Fruit fly (Drosophila melanogaster) whole organism, wandering third instar larva: ENCODE measurements around the gene Nrx-IV.

Experiments
- Abd-B ChIP-seq: fragments of >200 bp; optimal IDR thresholded peaks from 2 replicates; lab custom pipeline; 2017; ENCODE audit warnings: missing biosample characterization, missing genetic modification characterization
- CG32264 ChIP-seq: fragments of 200-800 bp; sonication (Bioruptor generic); optimal IDR thresholded peaks from 2 replicates; lab custom pipeline; 2016; ENCODE audit warnings: missing biosample characterization, missing genetic modification characterization
- CG9705 ChIP-seq: fragments of 200-800 bp; sonication (Bioruptor generic); optimal IDR thresholded peaks from 2 replicates; lab custom pipeline; 2018; ENCODE audit warnings: missing biosample characterization, mild to moderate bottlenecking, missing genetic modification characterization
- CrebA ChIP-seq: fragments of 200-800 bp; sonication (Bioruptor generic); optimal IDR thresholded peaks from 2 replicates; lab custom pipeline; 2016; ENCODE audit warnings: missing biosample characterization, mild to moderate bottlenecking, missing genetic modification characterization, borderline replicate concordance
- Dfd ChIP-seq: fragments of >200 bp; optimal IDR thresholded peaks from 2 replicates; lab custom pipeline; 2017; ENCODE audit warnings: missing biosample characterization, missing genetic modification characterization
- GATAd ChIP-seq: sonication (Bioruptor generic); optimal IDR thresholded peaks from 2 replicates; lab custom pipeline; 2016; ENCODE audit warnings: missing biosample characterization, missing genetic modification characterization
- HLH106 ChIP-seq: fragments of 200-800 bp; optimal IDR thresholded peaks from 3 replicates; lab custom pipeline; 2019; ENCODE audit warnings: missing biosample characterization, mild to moderate bottlenecking, missing genetic modification characterization, moderate library complexity
- Hnf4 ChIP-seq: fragments of 200-800 bp; sonication (Bioruptor generic); optimal IDR thresholded peaks from 2 replicates; lab custom pipeline; 2016; ENCODE audit warnings: missing biosample characterization, mild to moderate bottlenecking, missing genetic modification characterization
- Hr78 ChIP-seq: fragments of >200 bp; optimal IDR thresholded peaks from 2 replicates; lab custom pipeline; 2017; ENCODE audit warnings: missing biosample characterization, missing genetic modification characterization
- Hr83 ChIP-seq: fragments of 200-300 bp; sonication (Bioruptor generic); optimal IDR thresholded peaks from 2 replicates; lab custom pipeline; 2016; ENCODE audit warnings: missing biosample characterization, mild to moderate bottlenecking, missing genetic modification characterization, moderate library complexity; ENCODE audit not compliant: poor library complexity, severe bottlenecking
- Jra ChIP-seq: sonication (Bioruptor generic); optimal IDR thresholded peaks from 2 replicates; lab custom pipeline; 2016; ENCODE audit warnings: missing biosample characterization, missing genetic modification characterization
- Mio ChIP-seq: sonication (Bioruptor generic); optimal IDR thresholded peaks from 2 replicates; lab custom pipeline; 2016; ENCODE audit warnings: missing biosample characterization, missing genetic modification characterization
- OdsH ChIP-seq: fragments of 200-800 bp; sonication (Bioruptor generic); optimal IDR thresholded peaks from 2 replicates; lab custom pipeline; 2016; ENCODE audit warnings: missing biosample characterization, mild to moderate bottlenecking, missing genetic modification characterization
- Rel ChIP-seq, 2 experiments: fragments of 200-800 bp; sonication (Bioruptor generic) in 1 of 2; optimal IDR thresholded peaks; 2 replicates in 1 of 2; 3 replicates in 1 of 2; lab custom pipeline; 2016 to 2019; ENCODE audit warnings: mild to moderate bottlenecking in 2 of 2, missing biosample characterization in 2 of 2, missing genetic modification characterization in 2 of 2, moderate library complexity in 1 of 2
- Sp1 ChIP-seq: fragments of 200-800 bp; sonication (Bioruptor generic); optimal IDR thresholded peaks from 3 replicates; lab custom pipeline; 2019; ENCODE audit warnings: missing biosample characterization, mild to moderate bottlenecking, missing genetic modification characterization, moderate library complexity
- Vsx2 ChIP-seq: fragments of 200-300, 225-300 bp; sonication (Bioruptor generic); optimal IDR thresholded peaks from 2 replicates; lab custom pipeline; 2018; ENCODE audit warnings: missing biosample characterization, missing genetic modification characterization; ENCODE audit not compliant: partially characterized antibody
- br ChIP-seq: fragments of 200-800 bp; sonication (Bioruptor generic); optimal IDR thresholded peaks from 2 replicates; lab custom pipeline; 2016; ENCODE audit warnings: missing biosample characterization, missing genetic modification characterization
- brk ChIP-seq: fragments of 200-800 bp; sonication (Bioruptor generic); optimal IDR thresholded peaks from 2 replicates; lab custom pipeline; 2016; ENCODE audit warnings: missing biosample characterization, mild to moderate bottlenecking, missing genetic modification characterization
- dmrt93B ChIP-seq: fragments of 200-800 bp; sonication (Bioruptor generic); optimal IDR thresholded peaks from 2 replicates; lab custom pipeline; 2018; ENCODE audit warnings: missing biosample characterization, mild to moderate bottlenecking, missing genetic modification characterization
- dsf ChIP-seq: sonication (Bioruptor generic); optimal IDR thresholded peaks from 2 replicates; lab custom pipeline; 2016; ENCODE audit warnings: missing biosample characterization, missing genetic modification characterization, borderline replicate concordance
- ey ChIP-seq: fragments of 200-800 bp; sonication (Bioruptor generic); optimal IDR thresholded peaks from 2 replicates; lab custom pipeline; 2016; ENCODE audit warnings: missing biosample characterization, missing genetic modification characterization
- foxo ChIP-seq, 2 experiments: fragments of 200-800 bp; sonication (Bioruptor generic); optimal IDR thresholded peaks; 2 replicates in 1 of 2; 3 replicates in 1 of 2; lab custom pipeline; 2016 to 2017; ENCODE audit warnings: missing biosample characterization in 2 of 2, missing genetic modification characterization in 2 of 2
- fru ChIP-seq: fragments of 200-800 bp; sonication (Bioruptor generic); optimal IDR thresholded peaks from 3 replicates; lab custom pipeline; 2016; ENCODE audit warnings: missing biosample characterization, mild to moderate bottlenecking, missing genetic modification characterization
- h ChIP-seq: fragments of 200-800 bp; sonication (Bioruptor generic); optimal IDR thresholded peaks from 3 replicates; lab custom pipeline; 2016; ENCODE audit warnings: missing biosample characterization, mild to moderate bottlenecking, missing genetic modification characterization
- jim ChIP-seq: fragments of 175-275, 200-325 bp; sonication (Bioruptor generic); optimal IDR thresholded peaks from 2 replicates; lab custom pipeline; 2016; ENCODE audit warnings: missing biosample characterization, mild to moderate bottlenecking, missing genetic modification characterization
- pan ChIP-seq: fragments of >200 bp; optimal IDR thresholded peaks from 2 replicates; lab custom pipeline; 2017
- psq ChIP-seq: fragments of 200-800 bp; sonication (Bioruptor generic); optimal IDR thresholded peaks from 3 replicates; lab custom pipeline; 2017; ENCODE audit warnings: missing biosample characterization, mild to moderate bottlenecking, missing genetic modification characterization, moderate library complexity
- rgr ChIP-seq: fragments of 200-800 bp; sonication (Bioruptor generic); optimal IDR thresholded peaks from 3 replicates; lab custom pipeline; 2016; ENCODE audit warnings: missing biosample characterization, mild to moderate bottlenecking, missing genetic modification characterization
- sage ChIP-seq: fragments of 200-800 bp; sonication (Bioruptor generic); optimal IDR thresholded peaks from 2 replicates; lab custom pipeline; 2016; ENCODE audit warnings: missing biosample characterization, mild to moderate bottlenecking, missing genetic modification characterization
- sv ChIP-seq: fragments of 200-800 bp; sonication (Bioruptor generic); optimal IDR thresholded peaks from 3 replicates; lab custom pipeline; 2016; ENCODE audit warnings: missing biosample characterization, missing genetic modification characterization
- tai ChIP-seq: sonication (Bioruptor generic); optimal IDR thresholded peaks from 2 replicates; lab custom pipeline; 2016; ENCODE audit warnings: missing biosample characterization, missing genetic modification characterization
- usp ChIP-seq: fragments of >200 bp; optimal IDR thresholded peaks from 2 replicates; lab custom pipeline; 2017; ENCODE audit warnings: missing biosample characterization, missing genetic modification characterization
- woc ChIP-seq: sonication (Bioruptor generic); optimal IDR thresholded peaks from 2 replicates; lab custom pipeline; 2016; ENCODE audit warnings: missing biosample characterization, mild to moderate bottlenecking, missing genetic modification characterization

Nrx-IV gene

dm6 chr3L:12115103-12115502, 31.2 kb upstream of the Nrx-IV start:
- peak; percentile 90 for TF ChIP-seq psq (GFP tag; lab: Kevin White, UChicago)
- peak; percentile 94 for TF ChIP-seq fru (GFP tag; lab: Kevin White, UChicago)
- TF ChIP-seq sage, result peak; percentile 89
- TF ChIP-seq Rel (GFP tag; optimal IDR thresholded peaks at IDR 0.05; lab: Kevin White, UChicago), result peak; percentile 96
- peak; percentile 58 for TF ChIP-seq Rel (tag; optimal IDR thresholded peaks at IDR 0.05; lab: Kevin White, UChicago)
- peak; percentile 89 for TF ChIP-seq woc (GFP tag; lab: Kevin White, UChicago)
- TF ChIP-seq pan (lab: Kevin White, UChicago), result no peak
- TF ChIP-seq Vsx2 (GFP tag; lab: Kevin White, UChicago), result no peak
- peak; percentile 94 for TF ChIP-seq br (GFP tag; lab: Kevin White, UChicago)
- TF ChIP-seq Jra (GFP tag; lab: Kevin White, UChicago), result peak; percentile 78
- TF ChIP-seq Hnf4 (GFP tag; lab: Kevin White, UChicago), result peak; percentile 84
- peak; percentile 71 for TF ChIP-seq CG9705 (GFP tag; lab: Kevin White, UChicago)
- TF ChIP-seq Hr83, result no peak
- peak; percentile 82 for TF ChIP-seq CG32264 (GFP tag; lab: Kevin White, UChicago)
- TF ChIP-seq CrebA (GFP tag; lab: Kevin White, UChicago), result no peak
- peak; percentile 46 to 93 for TF ChIP-seq foxo (GFP tag; optimal IDR thresholded peaks at IDR 0.05; lab: Kevin White, UChicago)
- peak; percentile 93 for TF ChIP-seq ey
- no peak for TF ChIP-seq usp (GFP tag; lab: Kevin White, UChicago)
- peak; percentile 89 for TF ChIP-seq Sp1
- TF ChIP-seq h (GFP tag; lab: Kevin White, UChicago), result peak; percentile 93
- peak; percentile 91 for TF ChIP-seq rgr (GFP tag; lab: Kevin White, UChicago)
- peak; percentile 91 for TF ChIP-seq HLH106
- peak; percentile 62 for TF ChIP-seq dsf (GFP tag; lab: Kevin White, UChicago)
- peak; percentile 79 for TF ChIP-seq dmrt93B (GFP tag; lab: Kevin White, UChicago)
- TF ChIP-seq Mio (GFP tag; lab: Kevin White, UChicago), result peak; percentile 22
- TF ChIP-seq OdsH (GFP tag; lab: Kevin White, UChicago), result peak; percentile 93
- TF ChIP-seq Dfd (GFP tag; lab: Kevin White, UChicago), result no peak
- TF ChIP-seq brk (GFP tag; lab: Kevin White, UChicago), result peak; percentile 86
- no peak for TF ChIP-seq sv

DNA sequence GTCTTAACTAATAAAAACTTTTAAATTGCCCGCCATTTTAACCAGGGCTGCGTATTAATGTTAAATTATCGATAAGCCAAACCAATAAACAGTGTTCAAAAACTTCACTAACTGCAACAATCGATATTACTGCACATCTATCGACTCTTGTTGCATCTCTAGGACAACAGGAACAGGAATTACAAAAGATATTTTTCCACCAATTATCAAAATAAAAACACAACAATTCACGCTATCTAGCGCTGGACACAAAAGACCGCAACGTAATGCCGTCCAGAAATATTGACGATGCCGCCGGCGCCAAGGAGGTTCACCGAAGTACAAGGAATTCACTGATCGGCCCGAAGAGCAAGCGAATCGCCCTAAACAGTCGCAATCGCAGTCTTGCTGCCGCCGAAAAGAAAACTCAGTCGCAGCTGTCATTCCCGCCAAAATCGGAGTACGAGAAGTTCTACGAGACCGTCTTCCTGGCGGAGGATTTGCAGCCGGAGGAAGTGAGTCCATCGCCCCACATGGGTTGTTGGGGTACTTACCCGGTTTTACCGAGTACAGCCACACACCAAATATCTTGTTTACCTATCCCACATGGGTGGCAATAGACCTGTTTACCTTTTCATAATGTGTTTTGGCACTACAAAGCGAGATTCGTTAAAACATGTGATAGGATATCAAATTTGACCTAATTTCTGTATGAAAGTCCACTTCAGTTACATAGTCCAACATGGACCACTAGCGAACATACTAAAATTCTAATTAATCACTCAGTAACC, 30.2 kb upstream of the Nrx-IV start, which contains the start of gene vers:
TSS of gene vers (plus strand) at position 136 of the 770 bp plus-strand sequence.
- TF ChIP-seq Rel (GFP tag; optimal IDR thresholded peaks at IDR 0.05; lab: Kevin White, UChicago) (no peak), Rel (tag; optimal IDR thresholded peaks at IDR 0.05; lab: Kevin White, UChicago) (peak; percentile 36), HLH106 (peak; percentile 10), foxo (GFP tag; optimal IDR thresholded peaks at IDR 0.05; lab: Kevin White, UChicago) (peak in 1 of 2 experiments; percentile 23), Hnf4 (GFP tag; lab: Kevin White, UChicago) (peak; percentile 57), Hr78 (GFP tag; lab: Kevin White, UChicago) (no peak), psq (GFP tag; lab: Kevin White, UChicago) (no peak), Hr83 (peak; percentile 45), jim (GFP tag; lab: Kevin White, UChicago) (no peak), brk (GFP tag; lab: Kevin White, UChicago) (peak; percentile 48), h (GFP tag; lab: Kevin White, UChicago) (peak; percentile 33), sv (no peak), Dfd (GFP tag; lab: Kevin White, UChicago) (no peak), Jra (GFP tag; lab: Kevin White, UChicago) (peak; percentile 14)

dm6 chr3L:12118156-12118555, 28.2 kb upstream of the Nrx-IV start, which contains the start of gene ssp:
Gene ssp, plus strand, starts transcription at chr3L:12118257.
- TF ChIP-seq GATAd (no peak), Hnf4 (GFP tag; lab: Kevin White, UChicago) (no peak), OdsH (GFP tag; lab: Kevin White, UChicago) (no peak), Jra (GFP tag; lab: Kevin White, UChicago) (no peak), tai (GFP tag; lab: Kevin White, UChicago) (no peak), foxo (GFP tag; optimal IDR thresholded peaks at IDR 0.05; lab: Kevin White, UChicago) (no peak), HLH106 (no peak), Vsx2 (GFP tag; lab: Kevin White, UChicago) (no peak), Abd-B (GFP tag; lab: Kevin White, UChicago) (no peak), sage (no peak), rgr (GFP tag; lab: Kevin White, UChicago) (no peak)
